Worm (Caenorhabditis elegans) whole organism, young adult: Measurements from ENCODE around the gene fubl-2.
A peak's percentile ranks its signal among the peaks of the same experiment; 100 is the strongest.

ENCODE experiments used
- F52B5.7 ChIP-seq: sonication (generic microtip); optimal IDR thresholded peaks from 2 replicates; lab custom pipeline; 2016; ENCODE audit warnings: mild to moderate bottlenecking, missing genetic modification characterization, missing compliant biosample characterization
- F57C9.4 ChIP-seq: sonication (generic microtip); optimal IDR thresholded peaks from 2 replicates; lab custom pipeline; 2017; ENCODE audit warnings: mild to moderate bottlenecking, missing genetic modification characterization, missing compliant biosample characterization
- Y56A3A.18 ChIP-seq: fragments of 200-800 bp; sonication (Bioruptor generic); IDR thresholded peaks from 2 replicates; pipeline ENCODE4 v1.3.6; 2022; ENCODE audit warnings: missing genetic modification reagents, missing genetic modification characterization, missing compliant biosample characterization
- cebp-2 ChIP-seq: fragments of 200-800 bp; sonication (Bioruptor generic); IDR thresholded peaks from 2 replicates; pipeline ENCODE4 v1.3.6; 2022; ENCODE audit warnings: missing genetic modification characterization, missing compliant biosample characterization
- ceh-79 ChIP-seq: sonication (generic microtip); optimal IDR thresholded peaks from 2 replicates; lab custom pipeline; 2017; ENCODE audit warnings: mild to moderate bottlenecking, missing genetic modification characterization, missing compliant biosample characterization
- dpl-1 ChIP-seq: fragments of 150-350 bp; optimal IDR thresholded peaks from 2 replicates; lab custom pipeline; 2014; ENCODE audit warnings: missing biosample characterization, missing genetic modification reagents, missing genetic modification characterization
- egl-44 ChIP-seq: fragments of 200-800 bp; sonication (Bioruptor generic); IDR thresholded peaks from 2 replicates; pipeline ENCODE4 v1.3.6; 2022; ENCODE audit warnings: missing genetic modification reagents, missing genetic modification characterization, missing compliant biosample characterization
- ets-4 ChIP-seq: fragments of 200-800 bp; sonication (Bioruptor generic); optimal IDR thresholded peaks from 2 replicates; lab custom pipeline; 2018; ENCODE audit warnings: mild to moderate bottlenecking, missing genetic modification characterization, missing compliant biosample characterization
- gei-17 ChIP-seq: fragments of 200-800 bp; sonication (Bioruptor generic); optimal IDR thresholded peaks from 2 replicates; lab custom pipeline; 2018; ENCODE audit warnings: mild to moderate bottlenecking, missing genetic modification characterization, missing compliant biosample characterization
- lsy-27 ChIP-seq: sonication (generic microtip); optimal IDR thresholded peaks from 2 replicates; lab custom pipeline; 2017; ENCODE audit warnings: missing genetic modification characterization, mild to moderate bottlenecking, missing compliant biosample characterization, antibody characterized with exemption, missing genotype, borderline replicate concordance; ENCODE audit not compliant: insufficient read depth
- nhr-80 ChIP-seq: sonication (generic microtip); optimal IDR thresholded peaks from 2 replicates; lab custom pipeline; 2016; ENCODE audit warnings: missing genetic modification characterization, missing compliant biosample characterization
- sdz-38 ChIP-seq: sonication (generic microtip); optimal IDR thresholded peaks from 2 replicates; lab custom pipeline; 2016; ENCODE audit warnings: missing genotype, missing genetic modification characterization, missing compliant biosample characterization

ce11 chrIII:7084908-7085307, 2.6 kb downstream of the fubl-2 start, which contains the start of gene tofu-7:
- TF ChIP-seq ets-4 (GFP tag; lab: Kevin White, UChicago) (no peak), lsy-27 (tag; lab: Kevin White, UChicago) (no peak), Y56A3A.18 (GFP tag; lab: Robert Waterston, UW) (no peak), sdz-38 (tag; lab: Kevin White, UChicago) (no peak), F52B5.7 (tag; lab: Kevin White, UChicago) (no peak), F57C9.4 (tag; lab: Kevin White, UChicago) (no peak), egl-44 (GFP tag; lab: Robert Waterston, UW) (no peak), dpl-1 (GFP tag; lab: Kevin White, UChicago) (peak; percentile 27), ceh-79 (tag; lab: Kevin White, UChicago) (no peak), gei-17 (GFP tag; lab: Kevin White, UChicago) (no peak), nhr-80 (tag; lab: Kevin White, UChicago) (no peak), cebp-2 (GFP tag; lab: Robert Waterston, UW) (no peak)
